Fruit fly (Drosophila melanogaster) whole organism, embryonic: Measurements from ENCODE around the gene CG8135.

Source experiments
- Adf1 ChIP-seq: fragments of 200-800 bp; sonication (Bioruptor generic); IDR thresholded peaks from 2 replicates; pipeline ENCODE4 v1.3.6; 2022; ENCODE audit warnings: missing biosample characterization, missing genetic modification characterization
- Bdp1 ChIP-seq: fragments of 200-800 bp; sonication (Bioruptor generic); optimal IDR thresholded peaks from 3 replicates; lab custom pipeline; 2016; ENCODE audit warnings: missing biosample characterization, missing genetic modification characterization
- CG12071 ChIP-seq: fragments of 200-800 bp; sonication (Bioruptor generic); optimal IDR thresholded peaks from 3 replicates; lab custom pipeline; 2018; ENCODE audit warnings: missing biosample characterization, mild to moderate bottlenecking, missing genetic modification characterization
- CG13624 ChIP-seq: fragments of 200-800 bp; sonication (Bioruptor generic); optimal IDR thresholded peaks from 2 replicates; lab custom pipeline; 2016; ENCODE audit warnings: missing biosample characterization, missing genetic modification characterization
- CG15269 ChIP-seq: fragments of 200-800 bp; sonication (Bioruptor generic); optimal IDR thresholded peaks from 2 replicates; lab custom pipeline; 2018; ENCODE audit warnings: missing biosample characterization, mild to moderate bottlenecking, missing genetic modification characterization, moderate library complexity
- CG17802 ChIP-seq: fragments of 200-800 bp; sonication (Bioruptor generic); optimal IDR thresholded peaks from 2 replicates; lab custom pipeline; 2018; ENCODE audit warnings: missing biosample characterization, mild to moderate bottlenecking, missing genetic modification characterization, moderate library complexity
- CG18599 ChIP-seq: fragments of 200-800 bp; sonication (Bioruptor generic); optimal IDR thresholded peaks from 3 replicates; lab custom pipeline; 2017; ENCODE audit warnings: missing biosample characterization, missing genetic modification characterization, mild to moderate bottlenecking, moderate library complexity, missing genetic modification reagents
- CG2116 ChIP-seq: fragments of 200-800 bp; sonication (Bioruptor generic); optimal IDR thresholded peaks from 3 replicates; lab custom pipeline; 2018; ENCODE audit warnings: missing biosample characterization, mild to moderate bottlenecking, missing genetic modification characterization
- CG2120 ChIP-seq: fragments of 200-800 bp; sonication (Bioruptor generic); optimal IDR thresholded peaks from 3 replicates; lab custom pipeline; 2016; ENCODE audit warnings: missing biosample characterization, missing genetic modification characterization
- CG2129 ChIP-seq: fragments of 200-800 bp; sonication (Bioruptor generic); IDR thresholded peaks from 2 replicates; pipeline ENCODE4 v1.3.6; 2022; ENCODE audit warnings: missing biosample characterization, missing genetic modification characterization; ENCODE audit not compliant: partially characterized antibody
- CG2202 ChIP-seq: fragments of 200-800 bp; sonication (Bioruptor generic); optimal IDR thresholded peaks from 2 replicates; lab custom pipeline; 2018; ENCODE audit warnings: missing biosample characterization, mild to moderate bottlenecking, missing genetic modification characterization
- CG30020 ChIP-seq: fragments of 200-800 bp; optimal IDR thresholded peaks from 2 replicates; lab custom pipeline; 2019; ENCODE audit warnings: missing biosample characterization, mild to moderate bottlenecking, missing genetic modification characterization, moderate library complexity
- CG30403 ChIP-seq: fragments of 200-800 bp; sonication (Bioruptor generic); optimal IDR thresholded peaks from 3 replicates; lab custom pipeline; 2016; ENCODE audit warnings: missing biosample characterization, missing genetic modification characterization
- CG4282 ChIP-seq: fragments of 200-800 bp; sonication (Bioruptor generic); optimal IDR thresholded peaks from 2 replicates; lab custom pipeline; 2016; ENCODE audit warnings: missing biosample characterization, missing genetic modification characterization
- CG43689 ChIP-seq: fragments of 200-800 bp; sonication (Bioruptor generic); IDR thresholded peaks from 2 replicates; pipeline ENCODE4 v1.3.6; 2022; ENCODE audit warnings: missing biosample characterization, missing genetic modification characterization
- CG5180 ChIP-seq: fragments of 200-800 bp; sonication (Bioruptor generic); optimal IDR thresholded peaks from 3 replicates; lab custom pipeline; 2017; ENCODE audit warnings: missing biosample characterization, missing genetic modification characterization, mild to moderate bottlenecking, moderate library complexity, missing genetic modification reagents
- CG6813 ChIP-seq: fragments of 200-800 bp; sonication (Bioruptor generic); optimal IDR thresholded peaks from 2 replicates; lab custom pipeline; 2017; ENCODE audit warnings: missing biosample characterization, missing genetic modification characterization, mild to moderate bottlenecking, moderate library complexity, missing genetic modification reagents
- CG7556 ChIP-seq: fragments of 200-800 bp; sonication (Bioruptor generic); optimal IDR thresholded peaks from 2 replicates; lab custom pipeline; 2017; ENCODE audit warnings: missing biosample characterization, mild to moderate bottlenecking, missing genetic modification characterization
- CG7963 ChIP-seq: fragments of 200-800 bp; sonication (Bioruptor generic); IDR thresholded peaks from 3 replicates; pipeline ENCODE4 v1.3.6; 2022; ENCODE audit warnings: missing biosample characterization, missing genetic modification characterization; ENCODE audit not compliant: partially characterized antibody
- CG8281 ChIP-seq: fragments of 200-800 bp; sonication (Bioruptor generic); optimal IDR thresholded peaks from 2 replicates; lab custom pipeline; 2018; ENCODE audit warnings: missing biosample characterization, mild to moderate bottlenecking, missing genetic modification characterization, moderate library complexity
- CG9215 ChIP-seq: fragments of 200-800 bp; sonication (Bioruptor generic); IDR thresholded peaks from 2 replicates; pipeline ENCODE4 v1.3.6; 2022; ENCODE audit warnings: missing biosample characterization, missing genetic modification characterization
- CG9817 ChIP-seq: fragments of 200-800 bp; sonication (Bioruptor generic); optimal IDR thresholded peaks from 2 replicates; lab custom pipeline; 2018; ENCODE audit warnings: missing biosample characterization, mild to moderate bottlenecking, missing genetic modification characterization, moderate library complexity
- Camta ChIP-seq: fragments of 200-800 bp; sonication (Bioruptor generic); optimal IDR thresholded peaks from 2 replicates; lab custom pipeline; 2016; ENCODE audit warnings: missing biosample characterization, missing genetic modification characterization
- Ets65A ChIP-seq: fragments of 200-800 bp; sonication (Bioruptor generic); peaks from one replicate; lab custom pipeline; 2016; ENCODE audit warnings: missing biosample characterization, missing genetic modification characterization
- HmgZ ChIP-seq: fragments of 200-800 bp; sonication (Bioruptor generic); optimal IDR thresholded peaks from 2 replicates; lab custom pipeline; 2018; ENCODE audit warnings: missing biosample characterization, mild to moderate bottlenecking, missing genetic modification characterization
- Hsf ChIP-seq: fragments of 200-800 bp; sonication (Bioruptor generic); optimal IDR thresholded peaks from 3 replicates; lab custom pipeline; 2016; ENCODE audit warnings: missing biosample characterization, missing genetic modification characterization
- Kr ChIP-seq: fragments of 200-800 bp; sonication (Bioruptor generic); optimal IDR thresholded peaks from 2 replicates; lab custom pipeline; 2017; ENCODE audit warnings: missing biosample characterization, mild to moderate bottlenecking, missing genetic modification characterization
- NC2α ChIP-seq: fragments of 200-800 bp; sonication (Bioruptor generic); optimal IDR thresholded peaks from 2 replicates; lab custom pipeline; 2016; ENCODE audit warnings: missing biosample characterization, missing genetic modification characterization
- Optix ChIP-seq: fragments of 200-800 bp; sonication (Bioruptor generic); IDR thresholded peaks from 3 replicates; pipeline ENCODE4 v1.3.6; 2022; ENCODE audit warnings: missing biosample characterization, missing genetic modification characterization
- Sry-β ChIP-seq: fragments of 200-800 bp; sonication (Bioruptor generic); optimal IDR thresholded peaks from 2 replicates; lab custom pipeline; 2018; ENCODE audit warnings: missing biosample characterization, mild to moderate bottlenecking, missing genetic modification characterization, moderate library complexity
- TFAM ChIP-seq: fragments of 200-800 bp; sonication (Bioruptor generic); optimal IDR thresholded peaks from 2 replicates; lab custom pipeline; 2017; ENCODE audit warnings: missing biosample characterization, missing genetic modification characterization, inconsistent platforms
- ase ChIP-seq: fragments of 200-800 bp; sonication (Bioruptor generic); IDR thresholded peaks from 3 replicates; pipeline ENCODE4 v1.3.6; 2022; ENCODE audit warnings: missing biosample characterization, missing genetic modification characterization
- bigmax ChIP-seq: fragments of 200-800 bp; sonication (Bioruptor generic); optimal IDR thresholded peaks from 2 replicates; lab custom pipeline; 2018; ENCODE audit warnings: missing biosample characterization, mild to moderate bottlenecking, missing genetic modification characterization
- bsh ChIP-seq, 2 experiments: fragments of 200-800 bp; sonication (Bioruptor generic); optimal IDR thresholded peaks; 2 replicates each; lab custom pipeline; 2017 to 2018; ENCODE audit warnings: mild to moderate bottlenecking in 2 of 2, missing biosample characterization in 2 of 2, missing genetic modification characterization in 2 of 2, moderate library complexity in 1 of 2
- cas ChIP-seq: fragments of 200-800 bp; sonication (Bioruptor generic); IDR thresholded peaks from 2 replicates; pipeline ENCODE4 v1.3.6; 2022; ENCODE audit warnings: missing biosample characterization, missing genetic modification characterization
- dpn ChIP-seq, 2 experiments: fragments of 200-800 bp; sonication (Bioruptor generic); optimal IDR thresholded peaks; 3 replicates each; lab custom pipeline; 2016; ENCODE audit warnings: missing biosample characterization in 2 of 2, missing genetic modification characterization in 2 of 2
- fd3F ChIP-seq: fragments of 200-800 bp; sonication (Bioruptor generic); optimal IDR thresholded peaks from 2 replicates; lab custom pipeline; 2018; ENCODE audit warnings: missing biosample characterization, mild to moderate bottlenecking, missing genetic modification characterization, moderate library complexity
- fru ChIP-seq: fragments of >200 bp; optimal IDR thresholded peaks from 2 replicates; lab custom pipeline; 2017
- grn ChIP-seq: fragments of 200-800 bp; sonication (Bioruptor generic); optimal IDR thresholded peaks from 3 replicates; lab custom pipeline; 2017; ENCODE audit warnings: missing biosample characterization, missing genetic modification characterization
- hkb ChIP-seq, 2 experiments: fragments of 200-800 bp in 1 of 2; fragments of >200 bp in 1 of 2; sonication (Bioruptor generic) in 1 of 2; IDR thresholded peaks in 1 of 2; optimal IDR thresholded peaks in 1 of 2; 2 replicates each; pipeline versions ENCODE4 v1.3.6 to Lab custom; 2017 to 2022; ENCODE audit warnings: missing biosample characterization in 1 of 2, missing genetic modification characterization in 1 of 2
- hth ChIP-seq: fragments of >200 bp; optimal IDR thresholded peaks from 2 replicates; lab custom pipeline; 2017; ENCODE audit warnings: inconsistent platforms
- lilli ChIP-seq: fragments of 200-800 bp; sonication (Bioruptor generic); optimal IDR thresholded peaks from 3 replicates; lab custom pipeline; 2016; ENCODE audit warnings: missing biosample characterization, missing genetic modification characterization
- maf-S ChIP-seq: fragments of 200-800 bp; sonication (Bioruptor generic); optimal IDR thresholded peaks from 2 replicates; lab custom pipeline; 2016; ENCODE audit warnings: missing biosample characterization, missing genetic modification characterization
- pnt ChIP-seq: fragments of 200-800 bp; sonication (Bioruptor generic); optimal IDR thresholded peaks from 3 replicates; lab custom pipeline; 2016; ENCODE audit warnings: missing biosample characterization, missing genetic modification characterization
- salm ChIP-seq: fragments of 200-800 bp; sonication (Bioruptor generic); optimal IDR thresholded peaks from 2 replicates; lab custom pipeline; 2018; ENCODE audit warnings: missing biosample characterization, mild to moderate bottlenecking, missing genetic modification characterization
- schlank ChIP-seq: fragments of 200-800 bp; sonication (Bioruptor generic); optimal IDR thresholded peaks from 2 replicates; lab custom pipeline; 2018; ENCODE audit warnings: missing biosample characterization, mild to moderate bottlenecking, missing genetic modification characterization
- scrt ChIP-seq: fragments of 200-800 bp; sonication (Bioruptor generic); optimal IDR thresholded peaks from 2 replicates; lab custom pipeline; 2018; ENCODE audit warnings: missing biosample characterization, mild to moderate bottlenecking, missing genetic modification characterization, moderate library complexity
- stwl ChIP-seq: fragments of 200-800 bp; sonication (Bioruptor generic); optimal IDR thresholded peaks from 3 replicates; lab custom pipeline; 2018; ENCODE audit warnings: missing biosample characterization, mild to moderate bottlenecking, missing genetic modification characterization, moderate library complexity
- tin ChIP-seq: fragments of 200-800 bp; sonication (Bioruptor generic); optimal IDR thresholded peaks from 3 replicates; lab custom pipeline; 2016; ENCODE audit warnings: missing biosample characterization, missing genetic modification characterization
- trem ChIP-seq: fragments of 200-800 bp; optimal IDR thresholded peaks from 3 replicates; lab custom pipeline; 2019; ENCODE audit warnings: missing biosample characterization, mild to moderate bottlenecking, missing genetic modification characterization, moderate library complexity

CG8135 gene

DNA sequence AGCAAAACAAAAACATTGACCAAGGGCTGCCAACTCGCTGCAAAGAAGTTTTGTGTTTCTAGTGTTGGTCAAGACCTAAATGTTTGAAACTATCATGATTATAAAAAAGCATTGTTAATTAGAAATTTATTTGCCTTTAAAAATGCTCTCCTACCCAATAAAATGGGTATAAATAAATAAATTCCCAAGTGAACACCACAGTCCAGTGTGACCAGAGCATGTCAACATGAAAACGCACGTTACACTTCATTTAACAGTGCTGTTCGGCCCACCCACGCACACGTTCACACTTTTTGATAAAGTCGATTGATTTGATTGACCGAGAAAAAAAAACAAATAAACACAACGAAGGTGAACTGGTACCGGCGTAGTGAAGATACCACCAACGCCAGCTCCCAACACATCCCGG is at the start of gene CG8135, which contains the start of the genes CG9356 and BBIP1 (continued):
- TF ChIP-seq CG18599 (GFP tag; lab: Kevin White, UChicago) (peak; percentile 66), fd3F (GFP tag; lab: Kevin White, UChicago) (peak; percentile 29), CG30403 (GFP tag; lab: Kevin White, UChicago) (peak; percentile 84), NC2α (GFP tag; lab: Kevin White, UChicago) (peak; percentile 65), CG2120 (GFP tag; lab: Kevin White, UChicago) (peak; percentile 88), CG43689 (GFP tag; lab: Robert Waterston, UW) (no peak), TFAM (no peak), CG7963 (no peak), pnt (GFP tag; lab: Kevin White, UChicago) (peak; percentile 67), bigmax (GFP tag; lab: Kevin White, UChicago) (no peak), cas (peak; percentile 37; the same call in 1 of the 2 replicates), CG2116 (peak; percentile 73), Kr (GFP tag; lab: Kevin White, UChicago) (no peak), CG4282 (GFP tag; lab: Kevin White, UChicago) (peak; percentile 79), Hsf (GFP tag; lab: Kevin White, UChicago) (peak; percentile 88), Bdp1 (GFP tag; lab: Kevin White, UChicago) (peak; percentile 74), HmgZ (tag; lab: Kevin White, UChicago) (peak; percentile 85), CG30020 (tag; lab: Kevin White, UChicago) (peak; percentile 59), Adf1 (GFP tag; lab: Robert Waterston, UW) (peak; percentile 29; the same call in 1 of the 2 replicates), Sry-β (peak; percentile 59), CG13624 (GFP tag; lab: Kevin White, UChicago) (peak; percentile 90), CG9215 (GFP tag; lab: Robert Waterston, UW) (0 out of 2 replicates have a peak, but pooled peaks have one; percentile 36), CG7556 (GFP tag; lab: Kevin White, UChicago) (peak; percentile 66), CG12071 (GFP tag; lab: Kevin White, UChicago) (no peak), CG2129 (GFP tag; lab: Robert Waterston, UW) (no peak), CG17802 (tag; lab: Kevin White, UChicago) (peak; percentile 25), ase (no peak), stwl (tag; lab: Kevin White, UChicago) (peak; percentile 92), CG6813 (GFP tag; lab: Kevin White, UChicago) (no peak), salm (peak; percentile 47), hth (lab: Kevin White, UChicago) (no peak), scrt (GFP tag; lab: Kevin White, UChicago) (no peak), CG15269 (tag; lab: Kevin White, UChicago) (no peak), grn (GFP tag; lab: Kevin White, UChicago) (peak; percentile 82), hkb (optimal IDR thresholded peaks at IDR 0.05; lab: Kevin White, UChicago) (peak; percentile 88), hkb (GFP tag; IDR thresholded peaks at IDR 0.05; lab: Robert Waterston, UW) (peak; percentile 76), bsh (GFP tag; optimal IDR thresholded peaks at IDR 0.05; lab: Kevin White, UChicago) (peak in 1 of 2 experiments; percentile 67), fru (lab: Kevin White, UChicago) (no peak), CG9817 (tag; lab: Kevin White, UChicago) (peak; percentile 33), CG2202 (tag; lab: Kevin White, UChicago) (peak; percentile 41), CG8281 (tag; lab: Kevin White, UChicago) (no peak), schlank (tag; lab: Kevin White, UChicago) (peak; percentile 20), maf-S (GFP tag; lab: Kevin White, UChicago) (peak; percentile 77), tin (GFP tag; lab: Kevin White, UChicago) (peak; percentile 79), CG5180 (GFP tag; lab: Kevin White, UChicago) (no peak), lilli (peak; percentile 92), Optix (peak; percentile 41; the same call in 1 of the 3 replicates), dpn (GFP tag; optimal IDR thresholded peaks at IDR 0.05; lab: Kevin White, UChicago) (peak; percentile 78 to 89), Ets65A (GFP tag; lab: Kevin White, UChicago) (peak; percentile 97), trem (tag; lab: Kevin White, UChicago) (peak; percentile 100), Camta (GFP tag; lab: Kevin White, UChicago) (peak; percentile 71)
